Worm (Caenorhabditis elegans) whole organism, mixed stage, embryonic: ENCODE results near the gene T10B10.9.

Experiments
- M03D4.4 ChIP-seq: sonication (generic microtip); optimal IDR thresholded peaks from 2 replicates; lab custom pipeline; 2017; ENCODE audit warnings: mild to moderate bottlenecking, missing genetic modification characterization, missing compliant biosample characterization
- bed-3 ChIP-seq: fragments of 200-800 bp; sonication (Bioruptor generic); optimal IDR thresholded peaks from 3 replicates; lab custom pipeline; 2018; ENCODE audit warnings: mild to moderate bottlenecking, missing genetic modification characterization, moderate library complexity, missing compliant biosample characterization
- blmp-1 ChIP-seq: fragments of 150-350 bp; optimal IDR thresholded peaks from 2 replicates; lab custom pipeline; 2014; ENCODE audit warnings: missing biosample characterization, missing genetic modification characterization
- ceh-43 ChIP-seq: fragments of 200-800 bp; sonication (Bioruptor generic); optimal IDR thresholded peaks from 2 replicates; lab custom pipeline; 2018; ENCODE audit warnings: mild to moderate bottlenecking, missing genetic modification characterization, moderate library complexity, missing compliant biosample characterization
- ceh-83 ChIP-seq: fragments of 200-800 bp; sonication (Bioruptor generic); optimal IDR thresholded peaks from 2 replicates; lab custom pipeline; 2018; ENCODE audit warnings: mild to moderate bottlenecking, missing genetic modification characterization, missing compliant biosample characterization
- ces-1 ChIP-seq: fragments of 150-350 bp; optimal IDR thresholded peaks from 2 replicates; lab custom pipeline; 2014; ENCODE audit warnings: missing biosample characterization, missing genetic modification reagents, missing genetic modification characterization
- cnd-1 ChIP-seq: fragments of 200-800 bp; sonication (Bioruptor generic); optimal IDR thresholded peaks from 2 replicates; lab custom pipeline; 2018; ENCODE audit warnings: mild to moderate bottlenecking, missing genetic modification characterization, missing compliant biosample characterization
- elt-1 ChIP-seq: sonication (generic microtip); optimal IDR thresholded peaks from 2 replicates; lab custom pipeline; 2017; ENCODE audit warnings: missing genetic modification characterization, mild to moderate bottlenecking, missing compliant biosample characterization, antibody characterized with exemption, moderate library complexity, borderline replicate concordance; ENCODE audit not compliant: insufficient read depth
- elt-3 ChIP-seq: fragments of 150-350 bp; optimal IDR thresholded peaks from 2 replicates; lab custom pipeline; 2014; ENCODE audit warnings: missing biosample characterization, missing genetic modification characterization
- flh-1 ChIP-seq: fragments of 200-800 bp; sonication (Bioruptor generic); optimal IDR thresholded peaks from 2 replicates; lab custom pipeline; 2018; ENCODE audit warnings: mild to moderate bottlenecking, missing genetic modification characterization, moderate library complexity, missing compliant biosample characterization
- ham-2 ChIP-seq: fragments of 200-800 bp; sonication (Bioruptor generic); optimal IDR thresholded peaks from 2 replicates; lab custom pipeline; 2018; ENCODE audit warnings: mild to moderate bottlenecking, missing genetic modification characterization, missing compliant biosample characterization
- hlh-1 ChIP-seq: fragments of 150-350 bp; optimal IDR thresholded peaks from 2 replicates; lab custom pipeline; 2014; ENCODE audit warnings: missing biosample characterization, missing genetic modification reagents, missing genetic modification characterization
- lin-13 ChIP-seq: fragments of 150-350 bp; optimal IDR thresholded peaks from 2 replicates; lab custom pipeline; 2014; ENCODE audit warnings: missing biosample characterization, missing genetic modification characterization
- lsy-2 ChIP-seq: fragments of 150-350 bp; optimal IDR thresholded peaks from 2 replicates; lab custom pipeline; 2014; ENCODE audit warnings: missing biosample characterization, missing genetic modification characterization
- mab-5 ChIP-seq: fragments of 150-350 bp; optimal IDR thresholded peaks from 2 replicates; lab custom pipeline; 2014; ENCODE audit warnings: missing biosample characterization, missing genetic modification characterization
- mep-1 ChIP-seq: fragments of 150-350 bp; optimal IDR thresholded peaks from 2 replicates; lab custom pipeline; 2017; ENCODE audit warnings: missing biosample characterization, missing genetic modification reagents, missing genetic modification characterization, inconsistent platforms
- mls-2 ChIP-seq: sonication (generic microtip); optimal IDR thresholded peaks from 2 replicates; lab custom pipeline; 2016; ENCODE audit warnings: mild to moderate bottlenecking, missing genetic modification characterization, moderate library complexity, missing compliant biosample characterization
- nhr-12 ChIP-seq: fragments of 150-350 bp; optimal IDR thresholded peaks from 2 replicates; lab custom pipeline; 2014; ENCODE audit warnings: missing biosample characterization, missing genetic modification characterization
- nhr-2 ChIP-seq: fragments of 150-350 bp; optimal IDR thresholded peaks from 2 replicates; lab custom pipeline; 2014; ENCODE audit warnings: missing biosample characterization, missing genetic modification characterization
- nhr-237 ChIP-seq: fragments of 150-350 bp; optimal IDR thresholded peaks from 2 replicates; lab custom pipeline; 2014; ENCODE audit warnings: missing biosample characterization, missing genetic modification characterization
- nhr-28 ChIP-seq: fragments of 150-350 bp; optimal IDR thresholded peaks from 2 replicates; lab custom pipeline; 2014; ENCODE audit warnings: missing biosample characterization, missing genetic modification characterization
- nhr-76 ChIP-seq: sonication (generic microtip); optimal IDR thresholded peaks from 2 replicates; lab custom pipeline; 2017; ENCODE audit warnings: missing biosample characterization, missing genetic modification characterization
- pha-4 ChIP-seq: fragments of 150-350 bp; optimal IDR thresholded peaks from 2 replicates; lab custom pipeline; 2018; ENCODE audit warnings: missing biosample characterization, missing genetic modification reagents, missing genetic modification characterization
- sem-2 ChIP-seq: fragments of 200-800 bp; sonication (Bioruptor generic); optimal IDR thresholded peaks from 2 replicates; lab custom pipeline; 2018; ENCODE audit warnings: mild to moderate bottlenecking, missing genetic modification characterization, missing compliant biosample characterization
- snpc-4 ChIP-seq: fragments of 150-350 bp; optimal IDR thresholded peaks from 2 replicates; lab custom pipeline; 2014; ENCODE audit warnings: missing biosample characterization, missing genetic modification characterization
- tbx-8 ChIP-seq: fragments of 200-800 bp; sonication (Bioruptor generic); optimal IDR thresholded peaks from 2 replicates; lab custom pipeline; 2018; ENCODE audit warnings: mild to moderate bottlenecking, missing genetic modification characterization, moderate library complexity, missing compliant biosample characterization
- unc-120 ChIP-seq: sonication (generic microtip); optimal IDR thresholded peaks from 2 replicates; lab custom pipeline; 2017; ENCODE audit warnings: missing genetic modification characterization, missing compliant biosample characterization; ENCODE audit not compliant: poor library complexity, severe bottlenecking
- unc-39 ChIP-seq: fragments of 150-350 bp; optimal IDR thresholded peaks from 2 replicates; lab custom pipeline; 2014; ENCODE audit warnings: missing biosample characterization, missing genetic modification characterization
- unc-62 ChIP-seq: fragments of 150-350 bp; optimal IDR thresholded peaks from 2 replicates; lab custom pipeline; 2014; ENCODE audit warnings: missing biosample characterization, missing genetic modification reagents, missing genetic modification characterization
- zip-8 ChIP-seq: fragments of 150-350 bp; optimal IDR thresholded peaks from 2 replicates; lab custom pipeline; 2014; ENCODE audit warnings: missing biosample characterization, missing genetic modification characterization

T10B10.9 gene

DNA sequence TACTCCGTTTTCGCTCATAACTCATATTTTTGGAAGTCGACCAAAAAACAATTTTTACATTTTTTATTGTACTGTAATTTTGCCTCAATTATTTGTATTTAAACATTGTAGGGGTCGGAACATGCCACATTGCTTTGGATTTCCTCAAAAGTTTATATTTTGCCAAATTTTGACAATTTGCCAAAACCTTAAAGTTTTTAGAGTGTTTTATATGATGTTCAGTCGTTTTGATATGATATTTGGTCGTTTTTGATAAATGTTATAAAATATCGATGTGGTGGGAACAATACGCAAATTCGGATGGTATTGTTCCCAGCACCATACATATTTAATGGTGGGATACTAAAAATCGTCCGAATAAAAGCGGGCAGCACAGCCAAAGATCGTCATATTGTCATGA, at the start of gene T10B10.9:
Gene T10B10.9, plus strand, starts transcription at position 301 of the 400 bp plus-strand sequence.
- TF ChIP-seq unc-120 (tag; lab: Kevin White, UChicago) (no peak), elt-1 (tag; lab: Kevin White, UChicago) (no peak), bed-3 (GFP tag; lab: Kevin White, UChicago) (no peak), pha-4 (tag; lab: Kevin White, UChicago) (no peak), cnd-1 (tag; lab: Kevin White, UChicago) (no peak), zip-8 (no peak), snpc-4 (no peak), unc-39 (tag; lab: Kevin White, UChicago) (no peak), flh-1 (GFP tag; lab: Kevin White, UChicago) (no peak), ham-2 (GFP tag; lab: Kevin White, UChicago) (no peak), nhr-76 (tag; lab: Kevin White, UChicago) (no peak), mab-5 (tag; lab: Kevin White, UChicago) (no peak), tbx-8 (no peak), nhr-237 (tag; lab: Kevin White, UChicago) (no peak), hlh-1 (tag; lab: Kevin White, UChicago) (no peak)

DNA sequence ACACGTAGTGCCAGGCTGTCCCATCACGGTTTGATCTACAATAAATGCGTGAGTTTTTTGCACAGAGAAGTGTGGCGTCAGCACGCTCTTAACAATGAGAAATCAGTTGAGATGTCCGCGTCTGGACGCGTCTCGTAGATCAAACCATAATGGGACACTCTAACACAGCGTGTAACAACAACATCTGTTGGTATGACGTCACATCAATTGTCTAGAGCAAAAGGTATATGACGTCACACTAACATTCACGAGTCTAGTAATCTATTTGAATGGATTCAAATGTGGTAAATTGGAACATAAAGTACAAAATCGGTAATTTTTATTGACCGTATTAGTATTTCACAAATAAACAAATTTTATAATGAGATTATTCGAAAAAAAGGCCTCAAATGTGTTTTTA, 48.5 kb upstream of the T10B10.9 start:
- no peak for TF ChIP-seq nhr-12 (tag; lab: Kevin White, UChicago)
- TF ChIP-seq zip-8: peak; percentile 97
- peak; percentile 78 for TF ChIP-seq cnd-1 (tag; lab: Kevin White, UChicago)
- TF ChIP-seq unc-39 (tag; lab: Kevin White, UChicago): no peak
- TF ChIP-seq blmp-1 (tag; lab: Kevin White, UChicago): no peak
- TF ChIP-seq, all 35 proteins: peak for 2

DNA sequence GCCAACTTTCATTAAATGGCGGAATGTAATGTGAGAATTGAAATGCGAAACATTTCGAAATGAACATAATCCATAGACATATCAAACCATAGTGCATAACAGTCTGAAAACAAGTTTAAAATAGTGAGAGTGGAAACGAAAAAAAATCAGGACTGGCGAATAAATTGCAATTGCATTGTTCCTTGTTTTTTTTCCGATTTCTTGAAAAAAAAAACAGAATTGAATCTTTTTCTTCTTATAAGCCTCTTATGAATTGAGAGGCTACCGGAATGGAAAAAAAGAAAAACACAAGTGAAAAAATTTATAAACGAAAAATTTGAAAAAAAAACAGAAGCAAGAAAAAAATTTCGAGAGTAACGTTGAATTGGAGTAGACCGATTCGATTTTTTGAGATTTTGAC, 47.7 kb upstream of the T10B10.9 start, which contains the start of gene R07D5.2:
Gene R07D5.2, minus strand, starts transcription at position 101 of the 400 bp plus-strand sequence.
- TF ChIP-seq lin-13: no peak
- TF ChIP-seq nhr-12 (tag; lab: Kevin White, UChicago): no peak
- no peak for TF ChIP-seq tbx-8
- no peak for TF ChIP-seq ceh-43 (GFP tag; lab: Kevin White, UChicago)
- TF ChIP-seq nhr-237 (tag; lab: Kevin White, UChicago): no peak
- TF ChIP-seq pha-4 (tag; lab: Kevin White, UChicago): no peak
- no peak for TF ChIP-seq elt-1 (tag; lab: Kevin White, UChicago)
- TF ChIP-seq zip-8: no peak
- no peak for TF ChIP-seq mab-5 (tag; lab: Kevin White, UChicago)
- no peak for TF ChIP-seq bed-3 (GFP tag; lab: Kevin White, UChicago)
- no peak for TF ChIP-seq snpc-4
- no peak for TF ChIP-seq ces-1
- no peak for TF ChIP-seq unc-120 (tag; lab: Kevin White, UChicago)
- no peak for TF ChIP-seq ham-2 (GFP tag; lab: Kevin White, UChicago)
- no peak for TF ChIP-seq sem-2 (GFP tag; lab: Kevin White, UChicago)
- TF ChIP-seq, all 35 proteins: peak for 0

DNA sequence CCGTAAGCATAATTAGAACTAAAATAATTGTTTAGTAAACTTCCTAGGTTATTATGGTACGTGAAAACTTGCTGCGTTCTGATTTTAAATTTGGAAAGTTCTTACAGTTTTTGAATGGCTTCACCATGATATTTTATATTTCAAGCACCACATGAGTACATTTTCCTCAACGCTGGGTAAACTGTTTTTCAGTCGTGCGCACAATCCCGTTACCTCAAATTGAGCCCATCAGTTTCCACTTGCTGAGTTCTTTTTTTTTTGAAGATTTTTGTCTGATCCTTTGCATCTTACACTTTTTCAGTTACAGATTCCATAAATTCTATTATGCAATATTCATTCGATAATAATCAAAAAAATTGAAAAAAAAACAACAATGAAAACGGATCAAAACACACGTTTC, 43.7 kb upstream of the T10B10.9 start:
- TF ChIP-seq nhr-2: no peak
- no peak for TF ChIP-seq zip-8
- TF ChIP-seq mls-2 (tag; lab: Kevin White, UChicago): no peak
- TF ChIP-seq elt-3 (tag; lab: Kevin White, UChicago): no peak
- no peak for TF ChIP-seq unc-62 (GFP tag; lab: Kevin White, UChicago)
- no peak for TF ChIP-seq ces-1
- TF ChIP-seq pha-4 (tag; lab: Kevin White, UChicago): no peak
- no peak for TF ChIP-seq sem-2 (GFP tag; lab: Kevin White, UChicago)
- no peak for TF ChIP-seq hlh-1 (tag; lab: Kevin White, UChicago)
- TF ChIP-seq ceh-83 (GFP tag; lab: Kevin White, UChicago): no peak
- no peak for TF ChIP-seq mep-1
- no peak for TF ChIP-seq cnd-1 (tag; lab: Kevin White, UChicago)
- TF ChIP-seq lsy-2 (tag; lab: Kevin White, UChicago): no peak
- no peak for TF ChIP-seq tbx-8
- TF ChIP-seq ceh-43 (GFP tag; lab: Kevin White, UChicago): no peak
- no peak for TF ChIP-seq elt-1 (tag; lab: Kevin White, UChicago)
- no peak for TF ChIP-seq nhr-28 (tag; lab: Kevin White, UChicago)
- TF ChIP-seq, all 35 proteins: peak for 0

DNA sequence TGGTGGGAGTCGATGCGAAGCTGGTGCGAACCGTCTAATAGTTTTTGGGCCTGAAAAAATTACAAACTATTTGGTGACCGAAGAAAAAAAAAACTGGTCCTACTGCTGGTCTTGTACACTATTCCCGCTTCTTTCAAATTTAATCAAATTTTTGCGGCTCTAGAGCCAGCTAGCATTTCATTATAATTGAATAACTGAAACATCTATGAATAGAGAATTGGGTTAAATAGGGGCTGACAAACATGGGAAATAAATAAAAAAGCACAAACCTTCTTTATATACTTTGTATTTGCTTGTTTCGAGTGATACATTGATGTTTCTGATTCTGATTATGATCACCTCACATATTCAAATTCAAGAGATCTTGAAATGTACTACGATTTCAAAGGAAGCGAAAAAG, 39.1 kb upstream of the T10B10.9 start:
- TF ChIP-seq M03D4.4 (tag; lab: Kevin White, UChicago) (no peak), ces-1 (peak; percentile 85)
